Fruit fly (Drosophila melanogaster) whole organism, pupa: Measurements from ENCODE around the gene Kebab.

Experiments used
- CG10348 ChIP-seq: fragments of 200-800 bp; sonication (Bioruptor generic); IDR thresholded peaks from 2 replicates; pipeline ENCODE4 v1.3.6; 2022; ENCODE audit warnings: missing biosample characterization, missing genetic modification characterization
- CG12605 ChIP-seq: fragments of 200-800 bp; sonication (Bioruptor generic); IDR thresholded peaks from 2 replicates; pipeline ENCODE4 v1.3.6; 2022; ENCODE audit warnings: missing biosample characterization, missing genetic modification characterization
- CG13204 ChIP-seq: fragments of 200-800 bp; sonication (Bioruptor generic); optimal IDR thresholded peaks from 2 replicates; lab custom pipeline; 2018; ENCODE audit warnings: missing biosample characterization, mild to moderate bottlenecking, missing genetic modification characterization, moderate library complexity
- CG14655 ChIP-seq: fragments of 200-800 bp; sonication (Bioruptor generic); optimal IDR thresholded peaks from 3 replicates; lab custom pipeline; 2017; ENCODE audit warnings: mild to moderate bottlenecking, missing biosample characterization, missing genetic modification reagents, missing genetic modification characterization
- CG15710 ChIP-seq: fragments of 200-800 bp; sonication (Bioruptor generic); optimal IDR thresholded peaks from 2 replicates; lab custom pipeline; 2018; ENCODE audit warnings: missing biosample characterization, mild to moderate bottlenecking, missing genetic modification characterization, moderate library complexity
- CG17806 ChIP-seq: fragments of 200-800 bp; sonication (Bioruptor generic); optimal IDR thresholded peaks from 2 replicates; lab custom pipeline; 2018; ENCODE audit warnings: missing biosample characterization, mild to moderate bottlenecking, missing genetic modification characterization, moderate library complexity
- CG32121 ChIP-seq: fragments of 200-800 bp; sonication (Bioruptor generic); IDR thresholded peaks from 2 replicates; pipeline ENCODE4 v1.3.6; 2022; ENCODE audit warnings: missing biosample characterization, missing genetic modification characterization
- CG8159 ChIP-seq: fragments of 200-800 bp; sonication (Bioruptor generic); optimal IDR thresholded peaks from 3 replicates; lab custom pipeline; 2018; ENCODE audit warnings: missing biosample characterization, mild to moderate bottlenecking, missing genetic modification characterization, moderate library complexity
- D1 ChIP-seq: fragments of 200-800 bp; sonication (Bioruptor generic); optimal IDR thresholded peaks from 2 replicates; lab custom pipeline; 2018; ENCODE audit warnings: missing biosample characterization, mild to moderate bottlenecking, missing genetic modification characterization, moderate library complexity
- EcR ChIP-seq: fragments of 200-800 bp; sonication (Bioruptor generic); optimal IDR thresholded peaks from 3 replicates; lab custom pipeline; 2019; ENCODE audit warnings: missing biosample characterization, missing genetic modification characterization, mild to moderate bottlenecking, moderate library complexity, missing genetic modification reagents
- Snoo ChIP-seq: fragments of 200-800 bp; sonication (Bioruptor generic); optimal IDR thresholded peaks from 3 replicates; lab custom pipeline; 2017; ENCODE audit warnings: missing biosample characterization, mild to moderate bottlenecking, missing genetic modification characterization, inconsistent platforms
- rn ChIP-seq: fragments of 200-800 bp; sonication (Bioruptor generic); IDR thresholded peaks from 2 replicates; pipeline ENCODE4 v1.3.6; 2022; ENCODE audit warnings: missing biosample characterization, missing genetic modification characterization

dm6 chr2L:2037551-2038252 is 7.6 kb upstream of the Kebab start:
- TF ChIP-seq CG12605 (GFP tag; lab: Robert Waterston, UW) (no peak), rn (GFP tag; lab: Robert Waterston, UW) (no peak), EcR (GFP tag; lab: Kevin White, UChicago) (no peak), CG17806 (no peak), CG32121 (GFP tag; lab: Robert Waterston, UW) (no peak), CG14655 (GFP tag; lab: Kevin White, UChicago) (no peak), D1 (tag; lab: Kevin White, UChicago) (no peak), CG13204 (GFP tag; lab: Kevin White, UChicago) (peak; percentile 63), CG10348 (GFP tag; lab: Robert Waterston, UW) (no peak), CG15710 (tag; lab: Kevin White, UChicago) (no peak), CG8159 (tag; lab: Kevin White, UChicago) (no peak), Snoo (tag; lab: Kevin White, UChicago) (no peak)
